Fruit fly (Drosophila melanogaster): ENCODE data around the gene IKKbeta.

DNA sequence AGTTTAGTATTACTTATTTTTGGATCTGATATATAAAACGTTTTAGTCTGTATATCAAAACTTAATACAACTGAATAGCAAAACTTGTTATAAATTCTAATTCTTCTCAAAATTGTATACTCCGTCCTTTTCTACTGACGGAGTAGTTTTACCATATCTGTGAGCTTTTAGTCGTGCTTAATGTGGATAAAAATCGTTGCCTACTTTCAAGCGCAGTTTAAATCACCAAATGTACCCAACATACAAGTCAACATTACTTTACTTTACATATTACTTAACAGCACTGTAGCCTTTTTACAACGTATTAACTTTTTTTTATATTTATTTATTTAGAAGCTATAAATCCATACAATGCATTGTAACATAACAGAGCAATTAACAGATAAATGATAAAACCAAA lies 8.3 kb downstream of the IKKbeta start:
- TF ChIP-seq dac (GFP tag; optimal IDR thresholded peaks at IDR 0.05): no peak
- TF ChIP-seq CG3919 (GFP tag; optimal IDR thresholded peaks at IDR 0.05): no peak
- TF ChIP-seq Smox (GFP tag; optimal IDR thresholded peaks at IDR 0.05): no peak
- TF ChIP-seq CG8319 (GFP tag; optimal IDR thresholded peaks at IDR 0.05): no peak
- no peak for TF ChIP-seq Ets96B (tag; optimal IDR thresholded peaks at IDR 0.05)
- no peak for TF ChIP-seq Blimp-1 (GFP tag; optimal IDR thresholded peaks at IDR 0.05)
- no peak for TF ChIP-seq cyc (GFP tag; optimal IDR thresholded peaks at IDR 0.05)
- TF ChIP-seq CG34406 (GFP tag; optimal IDR thresholded peaks at IDR 0.05): no peak
- no peak for TF ChIP-seq eg (GFP tag; IDR thresholded peaks at IDR 0.05)
- TF ChIP-seq CG8119 (GFP tag; IDR thresholded peaks at IDR 0.05): no peak
- no peak for TF ChIP-seq Sox102F (GFP tag; optimal IDR thresholded peaks at IDR 0.05)
- TF ChIP-seq OdsH (GFP tag; optimal IDR thresholded peaks at IDR 0.05): no peak
